Worm (Caenorhabditis elegans) whole organism, mixed stage, embryonic: ENCODE data around the gene glc-3.
"Not testable (repeated sequence)": the region's sequence is repeated elsewhere in the genome, so short reads cannot be mapped to it uniquely, and the experiment has no call there.

ENCODE experiments used
- M03D4.4 ChIP-seq: sonication (generic microtip); optimal IDR thresholded peaks from 2 replicates; lab custom pipeline; 2017; ENCODE audit warnings: mild to moderate bottlenecking, missing genetic modification characterization, missing compliant biosample characterization
- bed-3 ChIP-seq: fragments of 200-800 bp; sonication (Bioruptor generic); optimal IDR thresholded peaks from 3 replicates; lab custom pipeline; 2018; ENCODE audit warnings: mild to moderate bottlenecking, missing genetic modification characterization, moderate library complexity, missing compliant biosample characterization
- blmp-1 ChIP-seq: fragments of 150-350 bp; optimal IDR thresholded peaks from 2 replicates; lab custom pipeline; 2014; ENCODE audit warnings: missing biosample characterization, missing genetic modification characterization
- ceh-39 ChIP-seq: fragments of 150-350 bp; optimal IDR thresholded peaks from 2 replicates; lab custom pipeline; 2014; ENCODE audit warnings: missing biosample characterization, missing genetic modification characterization
- ceh-43 ChIP-seq: fragments of 200-800 bp; sonication (Bioruptor generic); optimal IDR thresholded peaks from 2 replicates; lab custom pipeline; 2018; ENCODE audit warnings: mild to moderate bottlenecking, missing genetic modification characterization, moderate library complexity, missing compliant biosample characterization
- ceh-83 ChIP-seq: fragments of 200-800 bp; sonication (Bioruptor generic); optimal IDR thresholded peaks from 2 replicates; lab custom pipeline; 2018; ENCODE audit warnings: mild to moderate bottlenecking, missing genetic modification characterization, missing compliant biosample characterization
- cnd-1 ChIP-seq: fragments of 200-800 bp; sonication (Bioruptor generic); optimal IDR thresholded peaks from 2 replicates; lab custom pipeline; 2018; ENCODE audit warnings: mild to moderate bottlenecking, missing genetic modification characterization, missing compliant biosample characterization
- drap-1 ChIP-seq: fragments of 200-800 bp; sonication (Bioruptor generic); optimal IDR thresholded peaks from 3 replicates; lab custom pipeline; 2018; ENCODE audit warnings: mild to moderate bottlenecking, missing genetic modification characterization, missing compliant biosample characterization
- elt-1 ChIP-seq: sonication (generic microtip); optimal IDR thresholded peaks from 2 replicates; lab custom pipeline; 2017; ENCODE audit warnings: missing genetic modification characterization, mild to moderate bottlenecking, missing compliant biosample characterization, antibody characterized with exemption, moderate library complexity, borderline replicate concordance; ENCODE audit not compliant: insufficient read depth
- elt-3 ChIP-seq: fragments of 150-350 bp; optimal IDR thresholded peaks from 2 replicates; lab custom pipeline; 2014; ENCODE audit warnings: missing biosample characterization, missing genetic modification characterization
- flh-1 ChIP-seq: fragments of 200-800 bp; sonication (Bioruptor generic); optimal IDR thresholded peaks from 2 replicates; lab custom pipeline; 2018; ENCODE audit warnings: mild to moderate bottlenecking, missing genetic modification characterization, moderate library complexity, missing compliant biosample characterization
- ham-2 ChIP-seq: fragments of 200-800 bp; sonication (Bioruptor generic); optimal IDR thresholded peaks from 2 replicates; lab custom pipeline; 2018; ENCODE audit warnings: mild to moderate bottlenecking, missing genetic modification characterization, missing compliant biosample characterization
- hlh-1 ChIP-seq: fragments of 150-350 bp; optimal IDR thresholded peaks from 2 replicates; lab custom pipeline; 2014; ENCODE audit warnings: missing biosample characterization, missing genetic modification reagents, missing genetic modification characterization
- lin-13 ChIP-seq: fragments of 150-350 bp; optimal IDR thresholded peaks from 2 replicates; lab custom pipeline; 2014; ENCODE audit warnings: missing biosample characterization, missing genetic modification characterization
- lin-32 ChIP-seq: fragments of 200-800 bp; sonication (Bioruptor generic); optimal IDR thresholded peaks from 2 replicates; lab custom pipeline; 2018; ENCODE audit warnings: mild to moderate bottlenecking, missing genetic modification characterization, missing compliant biosample characterization
- lsy-2 ChIP-seq: fragments of 150-350 bp; optimal IDR thresholded peaks from 2 replicates; lab custom pipeline; 2014; ENCODE audit warnings: missing biosample characterization, missing genetic modification characterization
- mab-5 ChIP-seq: fragments of 150-350 bp; optimal IDR thresholded peaks from 2 replicates; lab custom pipeline; 2014; ENCODE audit warnings: missing biosample characterization, missing genetic modification characterization
- mep-1 ChIP-seq: fragments of 150-350 bp; optimal IDR thresholded peaks from 2 replicates; lab custom pipeline; 2017; ENCODE audit warnings: missing biosample characterization, missing genetic modification reagents, missing genetic modification characterization, inconsistent platforms
- mls-2 ChIP-seq: sonication (generic microtip); optimal IDR thresholded peaks from 2 replicates; lab custom pipeline; 2016; ENCODE audit warnings: mild to moderate bottlenecking, missing genetic modification characterization, moderate library complexity, missing compliant biosample characterization
- nhr-12 ChIP-seq: fragments of 150-350 bp; optimal IDR thresholded peaks from 2 replicates; lab custom pipeline; 2014; ENCODE audit warnings: missing biosample characterization, missing genetic modification characterization
- nhr-2 ChIP-seq: fragments of 150-350 bp; optimal IDR thresholded peaks from 2 replicates; lab custom pipeline; 2014; ENCODE audit warnings: missing biosample characterization, missing genetic modification characterization
- nhr-237 ChIP-seq: fragments of 150-350 bp; optimal IDR thresholded peaks from 2 replicates; lab custom pipeline; 2014; ENCODE audit warnings: missing biosample characterization, missing genetic modification characterization
- nhr-28 ChIP-seq: fragments of 150-350 bp; optimal IDR thresholded peaks from 2 replicates; lab custom pipeline; 2014; ENCODE audit warnings: missing biosample characterization, missing genetic modification characterization
- nhr-76 ChIP-seq: sonication (generic microtip); optimal IDR thresholded peaks from 2 replicates; lab custom pipeline; 2017; ENCODE audit warnings: missing biosample characterization, missing genetic modification characterization
- pha-4 ChIP-seq: fragments of 150-350 bp; optimal IDR thresholded peaks from 2 replicates; lab custom pipeline; 2018; ENCODE audit warnings: missing biosample characterization, missing genetic modification reagents, missing genetic modification characterization
- sem-2 ChIP-seq: fragments of 200-800 bp; sonication (Bioruptor generic); optimal IDR thresholded peaks from 2 replicates; lab custom pipeline; 2018; ENCODE audit warnings: mild to moderate bottlenecking, missing genetic modification characterization, missing compliant biosample characterization
- snpc-4 ChIP-seq: fragments of 150-350 bp; optimal IDR thresholded peaks from 2 replicates; lab custom pipeline; 2014; ENCODE audit warnings: missing biosample characterization, missing genetic modification characterization
- sptf-1 ChIP-seq: sonication (generic microtip); optimal IDR thresholded peaks from 2 replicates; lab custom pipeline; 2017; ENCODE audit warnings: mild to moderate bottlenecking, missing genetic modification characterization, moderate library complexity, missing compliant biosample characterization
- tbx-8 ChIP-seq: fragments of 200-800 bp; sonication (Bioruptor generic); optimal IDR thresholded peaks from 2 replicates; lab custom pipeline; 2018; ENCODE audit warnings: mild to moderate bottlenecking, missing genetic modification characterization, moderate library complexity, missing compliant biosample characterization
- unc-120 ChIP-seq: sonication (generic microtip); optimal IDR thresholded peaks from 2 replicates; lab custom pipeline; 2017; ENCODE audit warnings: missing genetic modification characterization, missing compliant biosample characterization; ENCODE audit not compliant: poor library complexity, severe bottlenecking
- unc-39 ChIP-seq: fragments of 150-350 bp; optimal IDR thresholded peaks from 2 replicates; lab custom pipeline; 2014; ENCODE audit warnings: missing biosample characterization, missing genetic modification characterization
- unc-62 ChIP-seq: fragments of 150-350 bp; optimal IDR thresholded peaks from 2 replicates; lab custom pipeline; 2014; ENCODE audit warnings: missing biosample characterization, missing genetic modification reagents, missing genetic modification characterization
- zip-8 ChIP-seq: fragments of 150-350 bp; optimal IDR thresholded peaks from 2 replicates; lab custom pipeline; 2014; ENCODE audit warnings: missing biosample characterization, missing genetic modification characterization
- ztf-11 ChIP-seq: fragments of 150-350 bp; optimal IDR thresholded peaks from 2 replicates; lab custom pipeline; 2014; ENCODE audit warnings: missing biosample characterization, missing genetic modification characterization

The glc-3 gene

ce11 chrV:5468489-5468888 is 15.0 kb upstream of the glc-3 start, which contains the start of gene ZC317.6:
Gene ZC317.6, minus strand, starts transcription at chrV:5468589.
- TF ChIP-seq ceh-83 (GFP tag; lab: Kevin White, UChicago); mep-1; elt-3 (tag; lab: Kevin White, UChicago): not testable (repeated sequence)
- TF ChIP-seq, all 35 proteins: peak for 0; not testable (repeated sequence) for 35

- no peak for TF ChIP-seq tbx-8 (GFP tag; lab: Kevin White, UChicago)
- TF ChIP-seq nhr-28 (tag; lab: Kevin White, UChicago): no peak
- TF ChIP-seq flh-1 (GFP tag; lab: Kevin White, UChicago): no peak
- TF ChIP-seq ham-2 (GFP tag; lab: Kevin White, UChicago): no peak
- no peak for TF ChIP-seq nhr-2 (tag; lab: Kevin White, UChicago)
- no peak for TF ChIP-seq sptf-1 (tag; lab: Kevin White, UChicago)
- TF ChIP-seq ceh-83 (GFP tag; lab: Kevin White, UChicago): no peak
- no peak for TF ChIP-seq unc-120 (tag; lab: Kevin White, UChicago)
- no peak for TF ChIP-seq M03D4.4
- no peak for TF ChIP-seq nhr-12 (tag; lab: Kevin White, UChicago)
- TF ChIP-seq mab-5: no peak
- no peak for TF ChIP-seq lin-32 (GFP tag; lab: Kevin White, UChicago)
- TF ChIP-seq ceh-39 (tag; lab: Kevin White, UChicago): no peak
- TF ChIP-seq cnd-1 (tag; lab: Kevin White, UChicago): no peak
Measured at ce11 chrV:5465335-5465734, 11.8 kb upstream of the glc-3 start, which contains the start of gene srg-68. Gene srg-68, minus strand, starts transcription at chrV:5465435.

ce11 chrV:5462894-5463293 is 9.4 kb upstream of the glc-3 start, which contains the start of gene srg-67:
Gene srg-67, minus strand, starts transcription at chrV:5462994.
- TF ChIP-seq unc-62 (GFP tag; lab: Kevin White, UChicago): no peak
- no peak for TF ChIP-seq mab-5
- TF ChIP-seq M03D4.4: no peak
- TF ChIP-seq zip-8 (tag; lab: Kevin White, UChicago): no peak
- no peak for TF ChIP-seq sptf-1 (tag; lab: Kevin White, UChicago)
- TF ChIP-seq nhr-237 (tag; lab: Kevin White, UChicago): no peak
- TF ChIP-seq lin-13 (tag; lab: Kevin White, UChicago): no peak
- TF ChIP-seq ceh-43 (GFP tag; lab: Kevin White, UChicago): no peak
- TF ChIP-seq blmp-1 (tag; lab: Kevin White, UChicago): no peak
- TF ChIP-seq tbx-8 (GFP tag; lab: Kevin White, UChicago): no peak
- TF ChIP-seq bed-3 (GFP tag; lab: Kevin White, UChicago): no peak
- TF ChIP-seq nhr-76: no peak
- no peak for TF ChIP-seq flh-1 (GFP tag; lab: Kevin White, UChicago)

ce11 chrV:5459806-5460205 is 6.3 kb upstream of the glc-3 start, which contains the start of gene ZC317.2:
Gene ZC317.2, plus strand, starts transcription at chrV:5460106.
- TF ChIP-seq pha-4 (tag; lab: Kevin White, UChicago) (no peak), elt-3 (tag; lab: Kevin White, UChicago) (no peak), unc-120 (tag; lab: Kevin White, UChicago) (no peak), snpc-4 (tag; lab: Kevin White, UChicago) (no peak), nhr-12 (tag; lab: Kevin White, UChicago) (no peak), ztf-11 (tag; lab: Kevin White, UChicago) (no peak), elt-1 (tag; lab: Kevin White, UChicago) (no peak), lsy-2 (tag; lab: Kevin White, UChicago) (no peak), ceh-43 (GFP tag; lab: Kevin White, UChicago) (no peak), mab-5 (no peak), mls-2 (tag; lab: Kevin White, UChicago) (no peak), unc-39 (tag; lab: Kevin White, UChicago) (no peak), sem-2 (GFP tag; lab: Kevin White, UChicago) (no peak), nhr-76 (no peak), hlh-1 (tag; lab: Kevin White, UChicago) (no peak), ham-2 (GFP tag; lab: Kevin White, UChicago) (no peak), nhr-2 (tag; lab: Kevin White, UChicago) (no peak), sptf-1 (tag; lab: Kevin White, UChicago) (no peak), drap-1 (GFP tag; lab: Kevin White, UChicago) (no peak)
